Fruit fly (Drosophila melanogaster): Measurements from ENCODE around the gene CG5664.

CG5664 gene

DNA sequence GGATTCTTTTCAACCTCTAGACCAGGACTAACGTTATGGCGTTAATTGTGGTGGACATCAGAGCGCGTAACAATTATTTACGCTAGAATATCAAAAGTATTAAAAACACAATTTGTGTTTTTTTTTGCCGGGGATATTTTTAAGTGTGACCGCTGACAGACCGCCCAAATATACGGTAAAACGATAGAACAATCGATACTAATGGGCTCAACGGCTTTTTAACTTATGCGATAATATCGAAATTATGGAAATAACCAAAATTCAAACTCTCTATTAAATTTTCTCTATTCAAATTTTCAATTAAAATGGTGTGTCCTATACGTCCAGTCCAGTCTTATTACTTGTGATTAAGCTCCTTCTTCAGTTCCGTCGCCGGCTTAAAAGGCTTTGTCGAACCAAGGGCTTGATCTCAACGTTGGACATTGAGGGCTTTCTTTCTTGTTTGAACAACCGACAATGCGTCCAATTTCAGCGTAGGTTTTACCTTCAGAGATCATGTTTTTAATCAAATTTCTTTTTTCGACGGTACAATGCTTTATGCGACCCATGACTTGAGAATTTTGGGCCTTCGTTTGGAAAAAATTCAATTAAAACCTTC is at the start of gene CG5664:
Gene CG5664, minus strand, starts transcription at position 148 of the 598 bp plus-strand sequence.
- TF ChIP-seq fd96Ca (GFP tag; IDR thresholded peaks at IDR 0.05) (no peak), CG32121 (GFP tag; IDR thresholded peaks at IDR 0.05) (no peak), gl (tag; optimal IDR thresholded peaks at IDR 0.05) (no peak), Pif1B (GFP tag; optimal IDR thresholded peaks at IDR 0.05) (no peak), CG10348 (GFP tag; IDR thresholded peaks at IDR 0.05) (no peak), D1 (tag; optimal IDR thresholded peaks at IDR 0.05) (no peak)

DNA sequence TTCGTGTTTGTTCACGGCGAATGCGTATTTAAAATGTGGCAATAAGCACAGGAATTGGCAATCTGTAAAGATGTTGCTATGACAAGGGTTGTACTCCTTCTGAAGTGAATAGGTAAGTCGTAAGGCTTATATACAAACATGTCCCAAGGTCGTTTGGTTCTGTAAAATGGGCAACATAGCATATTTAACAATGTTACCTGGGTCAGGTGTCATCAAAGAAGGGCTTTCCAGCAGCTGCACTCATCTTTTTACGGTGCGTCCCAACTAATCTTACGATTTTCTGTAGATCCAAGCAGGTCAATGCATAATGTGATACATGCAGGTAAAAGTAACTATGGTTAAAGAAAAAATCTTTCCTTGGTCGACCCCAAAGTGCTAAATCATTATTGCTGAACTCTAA is 49.3 kb upstream of the CG5664 start, which contains the start of gene Neu2:
Gene Neu2, minus strand, starts transcription at position 101 of the 400 bp plus-strand sequence.
- TF ChIP-seq CG15710 (tag; optimal IDR thresholded peaks at IDR 0.05) (no peak), CG17806 (tag; optimal IDR thresholded peaks at IDR 0.05) (no peak), rn (GFP tag; IDR thresholded peaks at IDR 0.05) (no peak), D1 (tag; optimal IDR thresholded peaks at IDR 0.05) (no peak), Ets98B (GFP tag; IDR thresholded peaks at IDR 0.05) (no peak), CG4496 (GFP tag; IDR thresholded peaks at IDR 0.05) (no peak), CG8301 (tag; optimal IDR thresholded peaks at IDR 0.05) (no peak), gl (tag; optimal IDR thresholded peaks at IDR 0.05) (no peak), CG8159 (tag; optimal IDR thresholded peaks at IDR 0.05) (no peak), CG13204 (GFP tag; optimal IDR thresholded peaks at IDR 0.05) (no peak), fd96Ca (GFP tag; IDR thresholded peaks at IDR 0.05) (no peak), EcR (GFP tag; optimal IDR thresholded peaks at IDR 0.05) (no peak), CG12605 (GFP tag; IDR thresholded peaks at IDR 0.05) (no peak), Snoo (tag; optimal IDR thresholded peaks at IDR 0.05) (no peak), CG32121 (GFP tag; IDR thresholded peaks at IDR 0.05) (no peak), CG34367 (tag; optimal IDR thresholded peaks at IDR 0.05) (no peak)

DNA sequence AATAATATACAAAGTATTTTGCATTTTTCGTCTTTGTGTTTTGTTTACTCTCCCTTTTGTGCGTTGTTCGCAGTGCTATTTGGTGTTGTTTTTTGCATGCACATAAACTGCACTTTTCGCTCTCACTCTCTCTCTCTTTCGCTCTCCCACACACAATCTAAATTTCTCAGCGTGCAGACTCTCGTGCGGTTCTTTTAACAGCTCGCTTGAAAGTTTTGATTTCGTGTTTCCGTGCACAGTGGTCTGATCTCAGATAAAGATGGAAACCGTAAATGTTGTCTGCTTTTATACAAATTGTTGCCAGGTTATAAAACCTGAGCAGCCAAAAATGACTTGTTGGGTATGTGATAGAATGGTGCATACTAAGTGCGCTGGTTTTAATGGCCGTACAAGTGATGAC is 44.2 kb upstream of the CG5664 start:
- TF ChIP-seq CG12605 (GFP tag; IDR thresholded peaks at IDR 0.05) (peak; percentile 75), Ets98B (GFP tag; IDR thresholded peaks at IDR 0.05) (peak; percentile 57; the same call in 1 of the 2 replicates), CG4496 (GFP tag; IDR thresholded peaks at IDR 0.05) (peak; percentile 82)

DNA sequence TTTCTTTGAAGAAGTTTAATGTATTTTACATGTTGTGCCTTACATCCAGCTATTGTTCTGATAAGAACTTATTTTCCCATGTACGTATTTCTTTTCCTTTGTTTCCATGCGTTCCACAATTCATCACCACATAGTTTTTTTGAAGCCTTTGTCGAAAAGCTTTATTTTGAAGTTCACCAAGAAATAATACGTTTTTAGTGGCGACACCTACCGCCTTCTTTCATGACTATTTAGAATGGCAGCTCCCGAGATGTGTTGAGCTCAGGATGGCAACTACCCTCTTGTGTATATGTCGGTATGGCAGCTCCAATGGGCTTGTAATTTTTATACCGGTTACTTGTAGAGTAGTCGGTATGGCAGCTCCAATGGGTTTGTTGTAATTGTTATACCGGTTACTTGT is 42.7 kb upstream of the CG5664 start:
- no peak for TF ChIP-seq D1 (tag; optimal IDR thresholded peaks at IDR 0.05)
- no peak for TF ChIP-seq CG14655 (GFP tag; optimal IDR thresholded peaks at IDR 0.05)
- no peak for TF ChIP-seq CG32121 (GFP tag; IDR thresholded peaks at IDR 0.05)
- TF ChIP-seq EcR (GFP tag; optimal IDR thresholded peaks at IDR 0.05) = no peak
- TF ChIP-seq CG17806 (tag; optimal IDR thresholded peaks at IDR 0.05) = no peak
- TF ChIP-seq CG12605 (GFP tag; IDR thresholded peaks at IDR 0.05) = no peak
- no peak for TF ChIP-seq CG9948 (tag; optimal IDR thresholded peaks at IDR 0.05)
- no peak for TF ChIP-seq CG4496 (GFP tag; IDR thresholded peaks at IDR 0.05)
- TF ChIP-seq rn (GFP tag; IDR thresholded peaks at IDR 0.05) = no peak
- no peak for TF ChIP-seq gl (tag; optimal IDR thresholded peaks at IDR 0.05)
- no peak for TF ChIP-seq Ets98B (GFP tag; IDR thresholded peaks at IDR 0.05)

DNA sequence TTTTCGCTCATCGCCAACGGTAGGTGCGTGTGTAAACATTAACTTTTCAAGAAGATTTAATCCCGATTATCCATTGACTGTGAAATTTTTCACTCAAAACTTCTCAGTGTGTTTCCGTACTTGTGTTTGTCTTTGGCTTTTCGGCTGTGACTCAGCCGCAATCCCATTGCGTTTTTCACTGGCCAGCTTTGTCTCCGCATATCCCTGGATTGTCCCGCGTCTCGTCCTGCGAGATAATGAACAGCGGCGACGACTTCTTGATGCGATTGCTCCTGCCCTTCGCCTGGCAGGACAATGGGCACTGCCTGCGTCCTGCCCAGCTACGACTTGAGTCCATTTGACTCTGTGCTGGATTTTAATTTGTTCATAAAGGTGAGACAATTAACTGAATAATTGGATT is 40.9 kb upstream of the CG5664 start:
- no peak for TF ChIP-seq CG4496 (GFP tag; IDR thresholded peaks at IDR 0.05)
- TF ChIP-seq D1 (tag; optimal IDR thresholded peaks at IDR 0.05) = no peak

DNA sequence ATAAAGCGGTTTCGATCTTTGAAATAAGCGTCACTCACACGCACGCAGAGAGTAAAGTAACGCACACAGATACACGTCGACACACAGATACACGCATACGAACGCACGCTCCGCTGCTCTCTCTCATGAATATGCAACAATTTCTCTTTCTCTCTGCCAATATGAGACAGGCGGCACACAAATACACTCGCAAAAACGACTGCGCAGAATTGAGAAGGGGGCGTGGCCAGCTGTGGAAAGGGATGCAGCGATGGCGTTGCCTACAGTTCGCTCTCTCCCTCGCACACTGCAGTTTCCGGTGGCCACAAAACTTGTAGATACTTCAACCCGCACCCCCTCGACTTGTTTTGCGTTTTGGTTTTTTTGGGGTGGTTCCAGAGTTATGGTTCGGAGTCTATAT is 38.5 kb upstream of the CG5664 start:
- TF ChIP-seq Pif1B (GFP tag; optimal IDR thresholded peaks at IDR 0.05) = peak; percentile 33
- TF ChIP-seq CG8301 (tag; optimal IDR thresholded peaks at IDR 0.05) = peak; percentile 43
- TF ChIP-seq CG14655 (GFP tag; optimal IDR thresholded peaks at IDR 0.05) = peak; percentile 48
- TF ChIP-seq CG32121 (GFP tag; IDR thresholded peaks at IDR 0.05) = peak; percentile 66; the same call in 1 of the 2 replicates
- TF ChIP-seq CG8159 (tag; optimal IDR thresholded peaks at IDR 0.05) = no peak
- peak; percentile 68; the same call in 1 of the 2 replicates for TF ChIP-seq CG12605 (GFP tag; IDR thresholded peaks at IDR 0.05)
- TF ChIP-seq CG13204 (GFP tag; optimal IDR thresholded peaks at IDR 0.05) = no peak
- peak; percentile 92 for TF ChIP-seq CG4496 (GFP tag; IDR thresholded peaks at IDR 0.05)
- no peak for TF ChIP-seq CG9948 (tag; optimal IDR thresholded peaks at IDR 0.05)
- peak; percentile 42 for TF ChIP-seq CG34367 (tag; optimal IDR thresholded peaks at IDR 0.05)
- no peak for TF ChIP-seq D1 (tag; optimal IDR thresholded peaks at IDR 0.05)
- peak; percentile 70; the same call in 1 of the 3 replicates for TF ChIP-seq fd96Ca (GFP tag; IDR thresholded peaks at IDR 0.05)
- TF ChIP-seq CG15710 (tag; optimal IDR thresholded peaks at IDR 0.05) = no peak
- no peak for TF ChIP-seq CG17806 (tag; optimal IDR thresholded peaks at IDR 0.05)
- 0 out of 2 replicates have a peak, but pooled peaks have one; percentile 24 for TF ChIP-seq rn (GFP tag; IDR thresholded peaks at IDR 0.05)
- peak; percentile 75 for TF ChIP-seq Ets98B (GFP tag; IDR thresholded peaks at IDR 0.05)
- TF ChIP-seq CG10348 (GFP tag; IDR thresholded peaks at IDR 0.05) = no peak
- peak; percentile 87 for TF ChIP-seq Snoo (tag; optimal IDR thresholded peaks at IDR 0.05)
- TF ChIP-seq Pif1A (GFP tag; optimal IDR thresholded peaks at IDR 0.05) = peak; percentile 82
- TF ChIP-seq gl (tag; optimal IDR thresholded peaks at IDR 0.05) = peak; percentile 66
- TF ChIP-seq EcR (GFP tag; optimal IDR thresholded peaks at IDR 0.05) = no peak

DNA sequence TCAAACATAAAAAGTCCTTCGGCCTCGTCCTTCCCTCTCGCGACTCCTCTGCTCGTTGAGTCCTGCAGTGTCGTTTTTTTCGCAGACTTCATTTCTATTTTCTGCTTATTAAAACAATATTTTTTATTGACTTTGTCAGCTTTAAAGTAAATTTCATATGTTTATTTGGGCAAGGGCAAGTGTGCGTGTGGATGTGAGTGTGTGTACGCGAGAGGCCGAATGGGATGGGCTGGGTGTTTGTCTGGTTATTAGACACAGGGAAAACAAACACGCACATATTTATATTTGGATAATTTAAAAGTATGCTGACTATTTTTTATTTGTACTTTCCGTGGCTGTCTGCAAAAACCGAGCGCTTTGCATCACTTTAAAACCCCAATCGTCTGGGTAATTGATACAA is 36.7 kb upstream of the CG5664 start:
- no peak for TF ChIP-seq CG32121 (GFP tag; IDR thresholded peaks at IDR 0.05)
- no peak for TF ChIP-seq CG15710 (tag; optimal IDR thresholded peaks at IDR 0.05)
- no peak for TF ChIP-seq CG34367 (tag; optimal IDR thresholded peaks at IDR 0.05)
- no peak for TF ChIP-seq Snoo (tag; optimal IDR thresholded peaks at IDR 0.05)
